Fruit fly (Drosophila melanogaster): Measurements from ENCODE around the gene Hf.

DNA sequence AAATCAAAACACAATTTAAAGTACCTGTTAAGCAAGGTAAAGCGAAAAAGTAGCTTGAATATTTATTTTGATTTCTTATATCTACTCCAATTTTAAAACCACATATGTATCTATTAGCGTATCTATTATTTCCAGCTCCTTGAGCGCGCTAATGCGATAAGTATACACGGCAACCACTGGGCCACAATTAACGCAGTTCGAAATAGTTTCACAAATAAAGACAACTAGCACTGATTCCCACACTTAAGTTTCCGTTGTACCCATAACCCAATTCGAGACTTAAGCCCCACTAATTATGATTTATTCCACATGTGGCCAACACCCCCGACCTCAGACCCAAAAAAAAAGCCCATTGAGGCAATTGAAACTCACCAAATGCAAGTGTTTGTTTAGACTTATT lies 49.0 kb upstream of the Hf start:
- TF ChIP-seq ovo (GFP tag; optimal IDR thresholded peaks at IDR 0.05) (no peak), cic (GFP tag; optimal IDR thresholded peaks at IDR 0.05) (no peak), bab1 (GFP tag; optimal IDR thresholded peaks at IDR 0.05) (no peak), Hr96 (GFP tag; optimal IDR thresholded peaks at IDR 0.05) (no peak), kay (GFP tag; ENCODE audit: borderline replicate concordance) (no peak), toe (GFP tag; optimal IDR thresholded peaks at IDR 0.05) (no peak)
